Fruit fly (Drosophila melanogaster): Measurements from ENCODE around the gene CG14297.

The CG14297 gene

DNA sequence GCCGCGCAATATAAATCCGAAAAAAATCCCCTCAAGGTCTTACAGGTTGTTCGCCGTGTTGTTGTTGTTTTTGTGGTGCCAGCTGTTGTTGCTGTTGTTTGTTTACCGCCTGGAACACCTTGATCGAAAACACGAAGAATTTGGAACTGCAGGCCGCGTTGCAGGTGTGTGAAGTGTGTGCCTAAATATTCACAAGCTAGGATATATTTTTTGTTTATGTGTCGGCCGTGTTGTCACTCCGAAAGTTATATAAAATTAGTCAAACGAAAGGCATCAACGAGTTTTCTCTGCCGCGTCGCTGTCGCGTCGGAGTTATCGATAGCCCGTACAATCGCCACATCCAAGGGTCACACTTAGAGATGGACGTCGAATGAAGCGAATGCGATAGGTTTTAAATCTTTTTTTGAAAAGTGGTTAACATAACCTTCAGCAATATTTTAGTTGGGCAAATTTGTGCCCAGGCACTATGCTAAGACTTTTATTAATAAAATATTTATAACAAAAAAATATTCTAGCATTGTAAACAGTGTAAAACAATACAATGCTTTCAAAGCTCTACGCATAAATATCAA is 30.5 kb downstream of the CG14297 start, which contains the start of gene Mpc1 (continued):
- TF ChIP-seq CG8478 (optimal IDR thresholded peaks at IDR 0.05) (no peak), hkb (optimal IDR thresholded peaks at IDR 0.05) (no peak), hkb (GFP tag; IDR thresholded peaks at IDR 0.05) (no peak), sc (optimal IDR thresholded peaks at IDR 0.05) (no peak), sc (GFP tag; optimal IDR thresholded peaks at IDR 0.05) (no peak), Myb (GFP tag; optimal IDR thresholded peaks at IDR 0.05) (peak; percentile 36), Usf (GFP tag; optimal IDR thresholded peaks at IDR 0.05) (no peak), gfzf (GFP tag; optimal IDR thresholded peaks at IDR 0.05) (peak; percentile 39), CG8359 (GFP tag; optimal IDR thresholded peaks at IDR 0.05; ENCODE audit: borderline replicate concordance) (no peak), Hr78 (GFP tag; optimal IDR thresholded peaks at IDR 0.05) (peak in 1 of 2 experiments; percentile 35), dati (GFP tag; IDR thresholded peaks at IDR 0.05) (no peak), Jarid2 (GFP tag; optimal IDR thresholded peaks at IDR 0.05) (no peak), CG8089 (GFP tag; optimal IDR thresholded peaks at IDR 0.05) (no peak), schlank (tag; optimal IDR thresholded peaks at IDR 0.05) (no peak), CG1647 (GFP tag; optimal IDR thresholded peaks at IDR 0.05) (no peak), CG18599 (GFP tag; optimal IDR thresholded peaks at IDR 0.05) (peak; percentile 17), unpg (GFP tag; optimal IDR thresholded peaks at IDR 0.05) (no peak), Elba2 (GFP tag; optimal IDR thresholded peaks at IDR 0.05) (no peak), gsb-n (tag; optimal IDR thresholded peaks at IDR 0.05) (no peak), D19B (GFP tag; optimal IDR thresholded peaks at IDR 0.05) (no peak), CG2678 (tag; optimal IDR thresholded peaks at IDR 0.05) (peak; percentile 27), CG4328 (GFP tag; optimal IDR thresholded peaks at IDR 0.05) (peak; percentile 19), CG32772 (GFP tag; IDR thresholded peaks at IDR 0.05) (no peak), Oli (tag; optimal IDR thresholded peaks at IDR 0.05) (no peak), CG6272 (GFP tag; IDR thresholded peaks at IDR 0.05) (peak; percentile 53; the same call in 1 of the 2 replicates), stc (GFP tag; IDR thresholded peaks at IDR 0.05) (no peak), ATbp (GFP tag; optimal IDR thresholded peaks at IDR 0.05) (no peak), CG12744 (GFP tag; optimal IDR thresholded peaks at IDR 0.05) (no peak), Fer3 (tag; optimal IDR thresholded peaks at IDR 0.05) (no peak), HLHmδ (GFP tag; optimal IDR thresholded peaks at IDR 0.05) (no peak), MESR4 (GFP tag; optimal IDR thresholded peaks at IDR 0.05) (peak; percentile 93), ttk (GFP tag; IDR thresholded peaks at IDR 0.05) (no peak), tgo (GFP tag; IDR thresholded peaks at IDR 0.05) (no peak), CG2129 (GFP tag; IDR thresholded peaks at IDR 0.05; ENCODE audit: partially characterized antibody) (no peak), HLH54F (GFP tag; optimal IDR thresholded peaks at IDR 0.05) (no peak), Optix (GFP tag; IDR thresholded peaks at IDR 0.05) (no peak), bab2 (GFP tag; optimal IDR thresholded peaks at IDR 0.05) (no peak), slp2 (GFP tag; optimal IDR thresholded peaks at IDR 0.05) (no peak), grau (tag; optimal IDR thresholded peaks at IDR 0.05) (peak; percentile 30), phol (tag; optimal IDR thresholded peaks at IDR 0.05) (no peak), CG13424 (tag; optimal IDR thresholded peaks at IDR 0.05) (peak; percentile 19), org-1 (GFP tag; optimal IDR thresholded peaks at IDR 0.05) (no peak), BEAF-32 (GFP tag; optimal IDR thresholded peaks at IDR 0.05) (peak; percentile 83), CG10959 (GFP tag; IDR thresholded peaks at IDR 0.05) (no peak), CG9932 (GFP tag; IDR thresholded peaks at IDR 0.05) (peak; percentile 78), CG13296 (GFP tag; optimal IDR thresholded peaks at IDR 0.05) (no peak), jigr1 (GFP tag; IDR thresholded peaks at IDR 0.05) (no peak), CG4617 (GFP tag; optimal IDR thresholded peaks at IDR 0.05; ENCODE audit: borderline replicate concordance) (peak; percentile 22), sob (GFP tag; IDR thresholded peaks at IDR 0.05) (peak; percentile 5; the same call in 1 of the 2 replicates), exex (tag; optimal IDR thresholded peaks at IDR 0.05) (no peak), CG34422 (GFP tag; IDR thresholded peaks at IDR 0.05) (peak; percentile 80; the same call in 1 of the 3 replicates)

Measured in whole organism, embryonic.